Worm (Caenorhabditis elegans) whole organism, L1 larva: ENCODE measurements around the gene rpn-2.

Experiments used
- C04F5.9 ChIP-seq: sonication (generic microtip); optimal IDR thresholded peaks from 2 replicates; lab custom pipeline; 2016; ENCODE audit warnings: missing genetic modification characterization, missing compliant biosample characterization
- F16B12.6 ChIP-seq: fragments of 150-350 bp; optimal IDR thresholded peaks from 2 replicates; lab custom pipeline; 2014; ENCODE audit warnings: missing biosample characterization, missing genetic modification characterization
- aha-1 ChIP-seq: fragments of 150-350 bp; optimal IDR thresholded peaks from 2 replicates; lab custom pipeline; 2014; ENCODE audit warnings: missing biosample characterization, missing genetic modification characterization
- aly-2 ChIP-seq: fragments of 150-350 bp; optimal IDR thresholded peaks from 2 replicates; lab custom pipeline; 2014; ENCODE audit warnings: missing biosample characterization, missing genetic modification characterization
- blmp-1 ChIP-seq: fragments of 150-350 bp; optimal IDR thresholded peaks from 2 replicates; lab custom pipeline; 2014; ENCODE audit warnings: missing biosample characterization, missing genetic modification characterization
- ceh-8 ChIP-seq: fragments of 200-800 bp; sonication (Bioruptor generic); optimal IDR thresholded peaks from 2 replicates; lab custom pipeline; 2018; ENCODE audit warnings: mild to moderate bottlenecking, missing genetic modification characterization, moderate library complexity, missing compliant biosample characterization
- ceh-82 ChIP-seq, 3 experiments: fragments of 150-350 bp in 1 of 3; sonication (generic microtip) in 2 of 3; optimal IDR thresholded peaks; 2 replicates each; lab custom pipeline; 2014 to 2017; ENCODE audit warnings: missing biosample characterization in 3 of 3, missing genetic modification characterization in 3 of 3
- dpl-1 ChIP-seq, 3 experiments: fragments of 150-350 bp in 2 of 3; sonication (generic microtip) in 1 of 3; optimal IDR thresholded peaks; 2 replicates each; lab custom pipeline; 2014 to 2017; ENCODE audit warnings: missing biosample characterization in 3 of 3, missing genetic modification characterization in 3 of 3, missing genetic modification reagents in 3 of 3
- dsc-1 ChIP-seq: sonication (generic microtip); optimal IDR thresholded peaks from 2 replicates; lab custom pipeline; 2016; ENCODE audit warnings: mild to moderate bottlenecking, missing genetic modification characterization, missing compliant biosample characterization
- elt-2 ChIP-seq: sonication (generic microtip); optimal IDR thresholded peaks from 2 replicates; lab custom pipeline; 2016; ENCODE audit warnings: missing genetic modification characterization, mild to moderate bottlenecking, inconsistent platforms, missing compliant biosample characterization, missing genetic modification reagents
- elt-3 ChIP-seq, 6 experiments: fragments of 150-350 bp in 1 of 6; sonication (generic microtip); optimal IDR thresholded peaks; 2 replicates each; lab custom pipeline; 2017 to 2018; ENCODE audit warnings: missing biosample characterization in 6 of 6, missing genetic modification characterization in 6 of 6, inconsistent platforms in 1 of 6
- fkh-4 ChIP-seq: sonication (generic microtip); optimal IDR thresholded peaks from 2 replicates; lab custom pipeline; 2016; ENCODE audit warnings: missing compliant biosample characterization, missing genetic modification characterization, borderline replicate concordance
- fkh-8 ChIP-seq: sonication (generic microtip); optimal IDR thresholded peaks from 2 replicates; lab custom pipeline; 2016; ENCODE audit warnings: mild to moderate bottlenecking, missing genetic modification characterization, missing compliant biosample characterization
- fos-1 ChIP-seq: fragments of 150-350 bp; optimal IDR thresholded peaks from 2 replicates; lab custom pipeline; 2014; ENCODE audit warnings: missing biosample characterization, missing genetic modification characterization
- grh-1 ChIP-seq: fragments of 200-800 bp; sonication (Bioruptor generic); IDR thresholded peaks from 2 replicates; pipeline ENCODE4 v1.3.6; 2022; ENCODE audit warnings: missing genetic modification reagents, missing genetic modification characterization, missing compliant biosample characterization
- hpl-2 ChIP-seq: fragments of 150-350 bp; optimal IDR thresholded peaks from 2 replicates; lab custom pipeline; 2014; ENCODE audit warnings: missing biosample characterization, missing genetic modification reagents, missing genetic modification characterization
- isw-1 ChIP-seq: fragments of 200-800 bp; sonication (Bioruptor generic); IDR thresholded peaks from 2 replicates; pipeline ENCODE4 v1.3.6; 2022; ENCODE audit warnings: missing genetic modification characterization, missing compliant biosample characterization
- lin-13 ChIP-seq: fragments of 150-350 bp; optimal IDR thresholded peaks from 2 replicates; lab custom pipeline; 2014; ENCODE audit warnings: missing biosample characterization, missing genetic modification reagents, missing genetic modification characterization
- lin-14 ChIP-seq: fragments of 200-800 bp; sonication (Bioruptor generic); optimal IDR thresholded peaks from 2 replicates; lab custom pipeline; 2018; ENCODE audit warnings: mild to moderate bottlenecking, missing genetic modification characterization, moderate library complexity, missing compliant biosample characterization
- lin-35 ChIP-seq, 2 experiments: fragments of 150-350 bp; optimal IDR thresholded peaks; 2 replicates each; lab custom pipeline; 2014; ENCODE audit warnings: missing biosample characterization in 2 of 2, missing genetic modification characterization in 2 of 2, missing genetic modification reagents in 2 of 2
- lin-39 ChIP-seq: fragments of 150-350 bp; optimal IDR thresholded peaks from 2 replicates; lab custom pipeline; 2014; ENCODE audit warnings: missing biosample characterization, missing genetic modification reagents, missing genetic modification characterization
- lir-3 ChIP-seq: sonication (generic microtip); optimal IDR thresholded peaks from 2 replicates; lab custom pipeline; 2016; ENCODE audit warnings: mild to moderate bottlenecking, missing genetic modification characterization, moderate library complexity, missing compliant biosample characterization; ENCODE audit not compliant: poor library complexity
- mab-9 ChIP-seq: fragments of 200-800 bp; sonication (Bioruptor generic); IDR thresholded peaks from 2 replicates; pipeline ENCODE4 v1.3.6; 2022; ENCODE audit warnings: missing genetic modification reagents, missing genetic modification characterization, missing compliant biosample characterization
- mdl-1 ChIP-seq, 2 experiments: fragments of 150-350 bp; optimal IDR thresholded peaks; 2 replicates each; lab custom pipeline; 2014 to 2017; ENCODE audit warnings: missing biosample characterization in 2 of 2, missing genetic modification characterization in 2 of 2, inconsistent platforms in 1 of 2
- mef-2 ChIP-seq: fragments of 150-350 bp; optimal IDR thresholded peaks from 2 replicates; lab custom pipeline; 2014; ENCODE audit warnings: missing biosample characterization, missing genetic modification characterization
- nhr-12 ChIP-seq: sonication (generic microtip); optimal IDR thresholded peaks from 2 replicates; lab custom pipeline; 2017; ENCODE audit warnings: missing biosample characterization, missing genetic modification characterization
- nhr-28 ChIP-seq: fragments of 150-350 bp; optimal IDR thresholded peaks from 2 replicates; lab custom pipeline; 2014; ENCODE audit warnings: missing biosample characterization, missing genetic modification characterization
- nhr-47 ChIP-seq: sonication (generic microtip); optimal IDR thresholded peaks from 2 replicates; lab custom pipeline; 2016; ENCODE audit warnings: mild to moderate bottlenecking, missing genetic modification characterization, moderate library complexity, missing compliant biosample characterization
- nhr-76 ChIP-seq: sonication (generic microtip); optimal IDR thresholded peaks from 2 replicates; lab custom pipeline; 2017; ENCODE audit warnings: missing biosample characterization, missing genetic modification characterization
- nhr-77 ChIP-seq: fragments of 150-350 bp; optimal IDR thresholded peaks from 2 replicates; lab custom pipeline; 2014; ENCODE audit warnings: missing biosample characterization, missing genetic modification characterization
- nhr-84 ChIP-seq: sonication (generic microtip); optimal IDR thresholded peaks from 2 replicates; lab custom pipeline; 2017; ENCODE audit warnings: missing biosample characterization, missing genetic modification characterization
- nhr-85 ChIP-seq: sonication (generic microtip); peaks from one replicate; lab custom pipeline; 2016; ENCODE audit warnings: missing genetic modification characterization, inconsistent platforms, missing compliant biosample characterization
- nhr-90 ChIP-seq: sonication (generic microtip); optimal IDR thresholded peaks from 2 replicates; lab custom pipeline; 2016; ENCODE audit warnings: mild to moderate bottlenecking, missing genetic modification characterization, missing compliant biosample characterization; ENCODE audit not compliant: poor library complexity
- pag-3 ChIP-seq: sonication (generic microtip); optimal IDR thresholded peaks from 2 replicates; lab custom pipeline; 2017; ENCODE audit warnings: missing genetic modification characterization, mild to moderate bottlenecking, missing compliant biosample characterization, antibody characterized with exemption, borderline replicate concordance; ENCODE audit not compliant: insufficient read depth
- snpc-4 ChIP-seq: fragments of 150-350 bp; optimal IDR thresholded peaks from 2 replicates; lab custom pipeline; 2014; ENCODE audit warnings: missing biosample characterization, missing genetic modification characterization
- snu-23 ChIP-seq: sonication (generic microtip); optimal IDR thresholded peaks from 2 replicates; lab custom pipeline; 2016; ENCODE audit warnings: missing genetic modification characterization, missing compliant biosample characterization
- sup-37 ChIP-seq: fragments of 200-800 bp; sonication (Bioruptor generic); optimal IDR thresholded peaks from 2 replicates; lab custom pipeline; 2018; ENCODE audit warnings: mild to moderate bottlenecking, missing genetic modification characterization, missing compliant biosample characterization
- unc-62 ChIP-seq: fragments of 150-350 bp; optimal IDR thresholded peaks from 2 replicates; lab custom pipeline; 2014; ENCODE audit warnings: missing biosample characterization, missing genetic modification reagents, missing genetic modification characterization
- unc-86 ChIP-seq: sonication (generic microtip); optimal IDR thresholded peaks from 2 replicates; lab custom pipeline; 2016; ENCODE audit warnings: missing genetic modification characterization, missing compliant biosample characterization
- unc-98 ChIP-seq: fragments of 200-800 bp; sonication (Bioruptor generic); IDR thresholded peaks from 2 replicates; pipeline ENCODE4 v1.3.6; 2022; ENCODE audit warnings: missing genetic modification characterization, missing compliant biosample characterization
- zip-4 ChIP-seq: fragments of 200-800 bp; sonication (Bioruptor generic); optimal IDR thresholded peaks from 2 replicates; lab custom pipeline; 2018; ENCODE audit warnings: mild to moderate bottlenecking, missing genetic modification characterization, moderate library complexity, missing compliant biosample characterization
- ztf-4 ChIP-seq: fragments of 150-350 bp; optimal IDR thresholded peaks from 2 replicates; lab custom pipeline; 2014; ENCODE audit warnings: missing biosample characterization, missing genetic modification characterization

rpn-2 gene

ce11 chrIII:6158642-6159475, 40.1 kb upstream of the rpn-2 start, which contains the start of gene nfm-1 (continued):
- no peak for TF ChIP-seq pag-3 (tag; lab: Kevin White, UChicago)
- no peak for TF ChIP-seq lin-39 (tag; lab: Kevin White, UChicago)
- peak; percentile 72 for TF ChIP-seq nhr-47 (tag; lab: Kevin White, UChicago)
- no peak for TF ChIP-seq mef-2 (tag; lab: Kevin White, UChicago)
- peak; percentile 42 for TF ChIP-seq fos-1 (tag; lab: Kevin White, UChicago)
- TF ChIP-seq ceh-8 (GFP tag; lab: Kevin White, UChicago): no peak
- peak; percentile 38 for TF ChIP-seq isw-1 (GFP tag; lab: Robert Waterston, UW)
- no peak for TF ChIP-seq aly-2
- peak in 3 of 6 experiments; percentile 27 to 72 (median 33) for TF ChIP-seq elt-3 (tag; optimal IDR thresholded peaks at IDR 0.05; lab: Kevin White, UChicago)
- no peak for TF ChIP-seq ztf-4
- TF ChIP-seq C04F5.9: no peak
- TF ChIP-seq unc-62 (GFP tag; lab: Kevin White, UChicago): no peak
- peak; percentile 10 for TF ChIP-seq sup-37 (GFP tag; lab: Kevin White, UChicago)
- no peak for TF ChIP-seq zip-4 (GFP tag; lab: Kevin White, UChicago)
- TF ChIP-seq unc-98 (GFP tag; lab: Robert Waterston, UW): peak; percentile 30; the same call in 1 of the 2 replicates
- peak; percentile 62 for TF ChIP-seq nhr-90 (tag; lab: Kevin White, UChicago)
- TF ChIP-seq mdl-1 (tag; optimal IDR thresholded peaks at IDR 0.05; lab: Kevin White, UChicago): peak in 1 of 2 experiments; percentile 23
- no peak for TF ChIP-seq nhr-12 (tag; lab: Kevin White, UChicago)
- peak; percentile 66 for TF ChIP-seq snu-23
- peak; percentile 17 for TF ChIP-seq lin-13 (GFP tag; lab: Kevin White, UChicago)
- peak; percentile 73 for TF ChIP-seq nhr-85
- TF ChIP-seq nhr-77 (tag; lab: Kevin White, UChicago): peak; percentile 14
- peak; percentile 45 for TF ChIP-seq fkh-8 (tag; lab: Kevin White, UChicago)
- peak in 2 of 3 experiments; percentile 62 to 73 for TF ChIP-seq ceh-82 (tag; optimal IDR thresholded peaks at IDR 0.05; lab: Kevin White, UChicago)
- TF ChIP-seq lin-35 (GFP tag; optimal IDR thresholded peaks at IDR 0.05; lab: Kevin White, UChicago): peak; percentile 41 to 78
- TF ChIP-seq unc-86 (tag; lab: Kevin White, UChicago): no peak
- no peak for TF ChIP-seq nhr-84
- TF ChIP-seq aha-1: no peak
- TF ChIP-seq nhr-76 (tag; lab: Kevin White, UChicago): no peak
- TF ChIP-seq F16B12.6 (tag; lab: Kevin White, UChicago): peak; percentile 17
- TF ChIP-seq snpc-4 (tag; lab: Kevin White, UChicago): peak; percentile 9
- peak; percentile 58 for TF ChIP-seq hpl-2 (GFP tag; lab: Kevin White, UChicago)
- 0 out of 2 replicates have a peak, but pooled peaks have one; percentile 6 for TF ChIP-seq grh-1 (GFP tag; lab: Robert Waterston, UW)
- TF ChIP-seq elt-2 (tag; lab: Kevin White, UChicago): peak; percentile 81
- no peak for TF ChIP-seq fkh-4 (tag; lab: Kevin White, UChicago)
- no peak for TF ChIP-seq nhr-28 (tag; lab: Kevin White, UChicago)
- peak; percentile 57 for TF ChIP-seq blmp-1 (tag; lab: Kevin White, UChicago)
- TF ChIP-seq dpl-1 (GFP tag; optimal IDR thresholded peaks at IDR 0.05; lab: Kevin White, UChicago): peak; percentile 13 to 48 (median 26)
- TF ChIP-seq dsc-1 (tag; lab: Kevin White, UChicago): peak; percentile 60

- no peak for TF ChIP-seq mab-9 (GFP tag; lab: Robert Waterston, UW)
- TF ChIP-seq aha-1: no peak
- TF ChIP-seq snu-23: no peak
- TF ChIP-seq lir-3: no peak
- no peak for TF ChIP-seq lin-14 (GFP tag; lab: Kevin White, UChicago)
Observed at ce11 chrIII:6163381-6163780, 35.6 kb upstream of the rpn-2 start.
